Fruit fly (Drosophila melanogaster) whole organism, embryonic: ENCODE measurements around the gene CG4972.

ENCODE experiments used
- B-H1 ChIP-seq: fragments of 200-800 bp; sonication (Bioruptor generic); IDR thresholded peaks from 3 replicates; pipeline ENCODE4 v1.3.6; 2022; ENCODE audit warnings: missing biosample characterization, missing genetic modification characterization
- CG10267 ChIP-seq: fragments of 200-800 bp; sonication (Bioruptor generic); optimal IDR thresholded peaks from 2 replicates; lab custom pipeline; 2018; ENCODE audit warnings: missing biosample characterization, mild to moderate bottlenecking, missing genetic modification characterization, moderate library complexity
- CG11456 ChIP-seq: fragments of 200-800 bp; sonication (Bioruptor generic); IDR thresholded peaks from 3 replicates; pipeline ENCODE4 v1.3.6; 2022; ENCODE audit warnings: missing biosample characterization, missing genetic modification characterization
- CG11560 ChIP-seq: fragments of 200-800 bp; sonication (Bioruptor generic); IDR thresholded peaks from 3 replicates; pipeline ENCODE4 v1.3.6; 2022; ENCODE audit warnings: missing biosample characterization, missing genetic modification characterization
- CG13287 ChIP-seq: fragments of 200-800 bp; sonication (Bioruptor generic); IDR thresholded peaks from 2 replicates; pipeline ENCODE4 v1.3.6; 2022; ENCODE audit warnings: missing biosample characterization, missing genetic modification characterization; ENCODE audit not compliant: partially characterized antibody
- CG13775 ChIP-seq: fragments of 200-800 bp; sonication (Bioruptor generic); optimal IDR thresholded peaks from 3 replicates; lab custom pipeline; 2017; ENCODE audit warnings: missing biosample characterization, mild to moderate bottlenecking, missing genetic modification characterization
- CG17802 ChIP-seq: fragments of 200-800 bp; sonication (Bioruptor generic); optimal IDR thresholded peaks from 2 replicates; lab custom pipeline; 2018; ENCODE audit warnings: missing biosample characterization, mild to moderate bottlenecking, missing genetic modification characterization, moderate library complexity
- CG1792 ChIP-seq: fragments of 200-800 bp; sonication (Bioruptor generic); optimal IDR thresholded peaks from 2 replicates; lab custom pipeline; 2016; ENCODE audit warnings: missing biosample characterization, missing genetic modification characterization
- CG2129 ChIP-seq: fragments of 200-800 bp; sonication (Bioruptor generic); IDR thresholded peaks from 2 replicates; pipeline ENCODE4 v1.3.6; 2022; ENCODE audit warnings: missing biosample characterization, missing genetic modification characterization; ENCODE audit not compliant: partially characterized antibody
- CG30020 ChIP-seq: fragments of 200-800 bp; optimal IDR thresholded peaks from 2 replicates; lab custom pipeline; 2019; ENCODE audit warnings: missing biosample characterization, mild to moderate bottlenecking, missing genetic modification characterization, moderate library complexity
- CG3163 ChIP-seq: fragments of 200-800 bp; sonication (Bioruptor generic); optimal IDR thresholded peaks from 3 replicates; lab custom pipeline; 2016; ENCODE audit warnings: missing biosample characterization, missing genetic modification characterization
- CG6175 ChIP-seq: fragments of 200-800 bp; sonication (Bioruptor generic); IDR thresholded peaks from 3 replicates; pipeline ENCODE4 v1.3.6; 2022; ENCODE audit warnings: missing biosample characterization, missing genetic modification characterization
- CG6791 ChIP-seq: fragments of 200-800 bp; sonication (Bioruptor generic); IDR thresholded peaks from 3 replicates; pipeline ENCODE4 v1.3.6; 2022; ENCODE audit warnings: missing biosample characterization, missing genetic modification characterization; ENCODE audit not compliant: partially characterized antibody
- CG7372 ChIP-seq: fragments of 200-800 bp; sonication (Bioruptor generic); IDR thresholded peaks from 2 replicates; pipeline ENCODE4 v1.3.6; 2022; ENCODE audit warnings: missing biosample characterization, missing genetic modification characterization
- CG7786 ChIP-seq: fragments of 200-800 bp; sonication (Bioruptor generic); optimal IDR thresholded peaks from 2 replicates; lab custom pipeline; 2016; ENCODE audit warnings: missing biosample characterization, missing genetic modification characterization
- CG7839 ChIP-seq: fragments of 200-800 bp; sonication (Bioruptor generic); optimal IDR thresholded peaks from 3 replicates; lab custom pipeline; 2018; ENCODE audit warnings: missing biosample characterization, mild to moderate bottlenecking, missing genetic modification characterization, moderate library complexity
- CG8290 ChIP-seq, 3 experiments: fragments of 200-800 bp; sonication (Bioruptor generic); optimal IDR thresholded peaks; 2 replicates each; lab custom pipeline; 2016 to 2019; ENCODE audit warnings: missing biosample characterization in 3 of 3, missing genetic modification characterization in 3 of 3, mild to moderate bottlenecking in 2 of 3, moderate library complexity in 1 of 3
- CG8924 ChIP-seq: fragments of 200-800 bp; optimal IDR thresholded peaks from 3 replicates; lab custom pipeline; 2019; ENCODE audit warnings: missing biosample characterization, mild to moderate bottlenecking, missing genetic modification characterization, moderate library complexity
- Deaf1 ChIP-seq: fragments of 200-800 bp; optimal IDR thresholded peaks from 3 replicates; lab custom pipeline; 2019; ENCODE audit warnings: missing biosample characterization, mild to moderate bottlenecking, missing genetic modification characterization, moderate library complexity
- Dek ChIP-seq: fragments of 200-800 bp; sonication (Bioruptor generic); optimal IDR thresholded peaks from 3 replicates; lab custom pipeline; 2019; ENCODE audit warnings: missing biosample characterization, mild to moderate bottlenecking, missing genetic modification characterization, moderate library complexity
- Doc3 ChIP-seq: fragments of 200-800 bp; sonication (Bioruptor generic); IDR thresholded peaks from 3 replicates; pipeline ENCODE4 v1.3.6; 2022; ENCODE audit warnings: missing biosample characterization, missing genetic modification characterization; ENCODE audit not compliant: partially characterized antibody
- Ets97D ChIP-seq: fragments of 200-800 bp; sonication (Bioruptor generic); optimal IDR thresholded peaks from 3 replicates; lab custom pipeline; 2016; ENCODE audit warnings: missing biosample characterization, missing genetic modification characterization
- Fer3 ChIP-seq: fragments of 200-800 bp; sonication (Bioruptor generic); optimal IDR thresholded peaks from 2 replicates; lab custom pipeline; 2018; ENCODE audit warnings: missing biosample characterization, mild to moderate bottlenecking, missing genetic modification characterization, moderate library complexity
- HmgZ ChIP-seq: fragments of 200-800 bp; sonication (Bioruptor generic); optimal IDR thresholded peaks from 2 replicates; lab custom pipeline; 2018; ENCODE audit warnings: missing biosample characterization, mild to moderate bottlenecking, missing genetic modification characterization
- Ptx1 ChIP-seq: fragments of 200-800 bp; sonication (Bioruptor generic); IDR thresholded peaks from 2 replicates; pipeline ENCODE4 v1.3.6; 2022; ENCODE audit warnings: missing biosample characterization, missing genetic modification characterization
- Scr ChIP-seq: fragments of 200-800 bp; sonication (Bioruptor generic); IDR thresholded peaks from 2 replicates; pipeline ENCODE4 v1.3.6; 2022; ENCODE audit warnings: missing biosample characterization, missing genetic modification characterization; ENCODE audit not compliant: partially characterized antibody
- Spps ChIP-seq: fragments of 200-800 bp; sonication (Bioruptor generic); optimal IDR thresholded peaks from 2 replicates; lab custom pipeline; 2018; ENCODE audit warnings: missing biosample characterization, mild to moderate bottlenecking, missing genetic modification characterization
- Sry-δ ChIP-seq: fragments of 200-800 bp; sonication (Bioruptor generic); optimal IDR thresholded peaks from 2 replicates; lab custom pipeline; 2016; ENCODE audit warnings: missing biosample characterization, missing genetic modification characterization
- cad ChIP-seq: fragments of >200 bp; optimal IDR thresholded peaks from 2 replicates; lab custom pipeline; 2017; ENCODE audit warnings: missing biosample characterization, missing genetic modification characterization
- chinmo ChIP-seq: fragments of 200-800 bp; sonication (Bioruptor generic); IDR thresholded peaks from 4 replicates; pipeline ENCODE4 v1.3.6; 2022; ENCODE audit warnings: missing biosample characterization, missing genetic modification characterization; ENCODE audit not compliant: partially characterized antibody
- chm ChIP-seq: fragments of 200-800 bp; sonication (Bioruptor generic); IDR thresholded peaks from 2 replicates; pipeline ENCODE4 v1.3.6; 2022; ENCODE audit warnings: missing biosample characterization, missing genetic modification characterization
- disco-r ChIP-seq: fragments of 200-800 bp; sonication (Bioruptor generic); optimal IDR thresholded peaks from 2 replicates; lab custom pipeline; 2016; ENCODE audit warnings: missing biosample characterization, missing genetic modification characterization
- ems ChIP-seq: fragments of 200-800 bp; sonication (Bioruptor generic); optimal IDR thresholded peaks from 3 replicates; lab custom pipeline; 2016; ENCODE audit warnings: missing biosample characterization, missing genetic modification characterization
- eyg ChIP-seq: fragments of 200-800 bp; sonication (Bioruptor generic); optimal IDR thresholded peaks from 3 replicates; lab custom pipeline; 2016; ENCODE audit warnings: missing biosample characterization, missing genetic modification characterization
- fd3F ChIP-seq: fragments of 200-800 bp; sonication (Bioruptor generic); optimal IDR thresholded peaks from 2 replicates; lab custom pipeline; 2018; ENCODE audit warnings: missing biosample characterization, mild to moderate bottlenecking, missing genetic modification characterization, moderate library complexity
- fru ChIP-seq: fragments of >200 bp; optimal IDR thresholded peaks from 2 replicates; lab custom pipeline; 2017
- insv ChIP-seq, 2 experiments: fragments of 200-800 bp; sonication (Bioruptor generic); optimal IDR thresholded peaks; 3 replicates each; lab custom pipeline; 2016 to 2018; ENCODE audit warnings: missing biosample characterization in 2 of 2, missing genetic modification characterization in 2 of 2
- kay ChIP-seq: fragments of 200-800 bp; sonication (Bioruptor generic); optimal IDR thresholded peaks from 2 replicates; lab custom pipeline; 2016; ENCODE audit warnings: missing biosample characterization, missing genetic modification characterization
- mam ChIP-seq: fragments of 200-800 bp; sonication (Bioruptor generic); optimal IDR thresholded peaks from 3 replicates; lab custom pipeline; 2016; ENCODE audit warnings: missing biosample characterization, missing genetic modification characterization
- mirr ChIP-seq: fragments of 200-800 bp; sonication (Bioruptor generic); optimal IDR thresholded peaks from 3 replicates; lab custom pipeline; 2018; ENCODE audit warnings: missing biosample characterization, mild to moderate bottlenecking, missing genetic modification characterization
- pho ChIP-seq: fragments of 200-800 bp; sonication (Bioruptor generic); optimal IDR thresholded peaks from 2 replicates; lab custom pipeline; 2016; ENCODE audit warnings: missing biosample characterization, missing genetic modification characterization
- pum ChIP-seq: fragments of 200-800 bp; sonication (Bioruptor generic); optimal IDR thresholded peaks from 2 replicates; lab custom pipeline; 2016; ENCODE audit warnings: missing biosample characterization, missing genetic modification characterization
- sna ChIP-seq: fragments of 200-800 bp; sonication (Bioruptor generic); IDR thresholded peaks from 2 replicates; pipeline ENCODE4 v1.3.6; 2022; ENCODE audit warnings: missing biosample characterization, missing genetic modification characterization; ENCODE audit not compliant: partially characterized antibody
- stwl ChIP-seq: fragments of 200-800 bp; sonication (Bioruptor generic); optimal IDR thresholded peaks from 3 replicates; lab custom pipeline; 2018; ENCODE audit warnings: missing biosample characterization, mild to moderate bottlenecking, missing genetic modification characterization, moderate library complexity
- tio ChIP-seq: fragments of 200-800 bp; sonication (Bioruptor generic); optimal IDR thresholded peaks from 2 replicates; lab custom pipeline; 2017; ENCODE audit warnings: missing biosample characterization, missing genetic modification characterization, inconsistent platforms
- tna ChIP-seq: fragments of 200-800 bp; sonication (Bioruptor generic); IDR thresholded peaks from 2 replicates; pipeline ENCODE4 v1.3.6; 2022; ENCODE audit warnings: missing biosample characterization, missing genetic modification characterization; ENCODE audit not compliant: partially characterized antibody
- ttk ChIP-seq: fragments of 200-800 bp; sonication (Bioruptor generic); IDR thresholded peaks from 2 replicates; pipeline ENCODE4 v2.1.2; 2022; ENCODE audit warnings: missing biosample characterization, missing genetic modification characterization
- unc-4 ChIP-seq: fragments of 200-800 bp; sonication (Bioruptor generic); IDR thresholded peaks from 2 replicates; pipeline ENCODE4 v1.3.6; 2022; ENCODE audit warnings: missing biosample characterization, missing genetic modification characterization; ENCODE audit not compliant: partially characterized antibody
- vnd ChIP-seq: fragments of 200-800 bp; sonication (Bioruptor generic); IDR thresholded peaks from 3 replicates; pipeline ENCODE4 v1.3.6; 2022; ENCODE audit warnings: missing biosample characterization, missing genetic modification characterization; ENCODE audit not compliant: partially characterized antibody
- wek ChIP-seq: fragments of 200-800 bp; sonication (Bioruptor generic); optimal IDR thresholded peaks from 3 replicates; lab custom pipeline; 2018; ENCODE audit warnings: missing biosample characterization, mild to moderate bottlenecking, missing genetic modification characterization, moderate library complexity

CG4972 gene

DNA sequence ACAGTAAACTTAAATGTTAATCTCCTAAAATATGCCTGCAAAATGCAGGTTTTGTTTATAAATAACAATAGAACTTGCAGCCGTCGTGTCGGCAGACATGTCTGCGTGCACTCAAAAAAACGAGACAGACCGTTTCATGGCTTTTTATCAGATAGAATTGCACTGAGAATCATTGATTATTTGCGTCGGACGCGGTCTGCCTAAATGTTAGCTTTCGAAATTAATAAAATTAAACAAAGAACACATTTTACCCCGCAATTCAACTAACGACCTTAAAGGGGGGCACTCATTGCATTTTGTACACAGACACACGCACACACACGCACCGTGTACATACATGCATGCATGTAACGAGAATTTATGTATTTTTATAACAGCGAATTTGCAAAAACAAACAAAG, 37.7 kb upstream of the CG4972 start (continued):
- TF ChIP-seq CG11456 (GFP tag; lab: Robert Waterston, UW) (no peak), chm (GFP tag; lab: Robert Waterston, UW) (no peak), ems (GFP tag; lab: Kevin White, UChicago) (no peak), Fer3 (tag; lab: Kevin White, UChicago) (no peak), CG1792 (peak; percentile 15), tio (GFP tag; lab: Kevin White, UChicago) (no peak), CG3163 (GFP tag; lab: Kevin White, UChicago) (no peak), Deaf1 (tag; lab: Kevin White, UChicago) (no peak), mirr (GFP tag; lab: Kevin White, UChicago) (no peak), Scr (GFP tag; lab: Robert Waterston, UW) (no peak), CG2129 (GFP tag; lab: Robert Waterston, UW) (no peak), Dek (no peak), CG7372 (no peak), wek (GFP tag; lab: Kevin White, UChicago) (no peak), ttk (GFP tag; lab: Robert Waterston, UW) (no peak), fd3F (GFP tag; lab: Kevin White, UChicago) (no peak), pho (no peak)

DNA sequence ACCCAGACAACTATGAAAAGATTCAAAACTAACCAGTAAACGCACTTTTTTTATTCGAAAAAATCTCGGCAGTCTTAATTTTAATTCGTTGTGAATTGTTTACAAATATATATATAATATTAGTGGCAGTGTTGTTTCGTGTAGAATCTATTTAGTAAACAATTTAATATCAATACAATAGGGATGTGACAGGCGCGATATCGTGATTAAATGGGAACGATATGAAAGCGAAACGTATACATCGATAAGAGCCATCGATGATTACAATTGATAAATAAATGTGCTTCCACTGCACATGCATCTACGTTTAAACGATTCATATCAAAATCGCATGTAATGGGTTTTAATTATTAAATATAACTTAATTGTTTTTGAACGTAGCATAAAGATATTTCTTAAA, 37.2 kb upstream of the CG4972 start:
- TF ChIP-seq Scr (GFP tag; lab: Robert Waterston, UW) (peak; percentile 89), Sry-δ (GFP tag; lab: Kevin White, UChicago) (peak; percentile 87), Ets97D (no peak), Spps (no peak), insv (GFP tag; optimal IDR thresholded peaks at IDR 0.05; lab: Kevin White, UChicago) (no peak), CG10267 (peak; percentile 17), kay (GFP tag; lab: Kevin White, UChicago) (no peak), CG6791 (GFP tag; lab: Robert Waterston, UW) (peak; percentile 92), Ptx1 (GFP tag; lab: Robert Waterston, UW) (no peak), CG7786 (no peak), CG8290 (GFP tag; optimal IDR thresholded peaks at IDR 0.05; lab: Kevin White, UChicago) (peak; percentile 2), CG8290 (tag; optimal IDR thresholded peaks at IDR 0.05; lab: Kevin White, UChicago) (no peak), CG7839 (no peak), B-H1 (GFP tag; lab: Robert Waterston, UW) (no peak), mam (GFP tag; lab: Kevin White, UChicago) (no peak), HmgZ (tag; lab: Kevin White, UChicago) (peak; percentile 7), sna (GFP tag; lab: Robert Waterston, UW) (peak; percentile 79), unc-4 (GFP tag; lab: Robert Waterston, UW) (peak; percentile 75), Doc3 (peak; percentile 68), disco-r (GFP tag; lab: Kevin White, UChicago) (no peak), Dek (no peak), CG13287 (peak; percentile 85), fru (lab: Kevin White, UChicago) (no peak), vnd (GFP tag; lab: Robert Waterston, UW) (peak; percentile 88), CG11560 (tag; lab: Robert Waterston, UW) (no peak), CG13775 (no peak), CG6175 (GFP tag; lab: Robert Waterston, UW) (no peak), CG30020 (tag; lab: Kevin White, UChicago) (peak; percentile 96), eyg (no peak), stwl (tag; lab: Kevin White, UChicago) (peak; percentile 59), tna (GFP tag; lab: Robert Waterston, UW) (peak; percentile 89), CG8924 (tag; lab: Kevin White, UChicago) (peak; percentile 63), pum (GFP tag; lab: Kevin White, UChicago) (no peak), chinmo (GFP tag; lab: Robert Waterston, UW) (peak; percentile 81; the same call in 1 of the 4 replicates), cad (GFP tag; lab: Kevin White, UChicago) (no peak), CG17802 (peak; percentile 59)
